Fruit fly (Drosophila melanogaster): ENCODE results near the gene GstZ2.

- no peak for TF ChIP-seq CG4496 (GFP tag; IDR thresholded peaks at IDR 0.05)
- TF ChIP-seq EcR (GFP tag; optimal IDR thresholded peaks at IDR 0.05) = no peak
- no peak for TF ChIP-seq Ets98B (GFP tag; IDR thresholded peaks at IDR 0.05)
- TF ChIP-seq CG12605 (GFP tag; IDR thresholded peaks at IDR 0.05) = no peak
- TF ChIP-seq CG10348 (GFP tag; IDR thresholded peaks at IDR 0.05) = no peak
Observed at dm6 chr3R:9492100-9492499, 31.6 kb upstream of the GstZ2 start.

Data from whole organism, pupa.